Worm (Caenorhabditis elegans): Measurements from ENCODE around the gene C17C3.24.

DNA sequence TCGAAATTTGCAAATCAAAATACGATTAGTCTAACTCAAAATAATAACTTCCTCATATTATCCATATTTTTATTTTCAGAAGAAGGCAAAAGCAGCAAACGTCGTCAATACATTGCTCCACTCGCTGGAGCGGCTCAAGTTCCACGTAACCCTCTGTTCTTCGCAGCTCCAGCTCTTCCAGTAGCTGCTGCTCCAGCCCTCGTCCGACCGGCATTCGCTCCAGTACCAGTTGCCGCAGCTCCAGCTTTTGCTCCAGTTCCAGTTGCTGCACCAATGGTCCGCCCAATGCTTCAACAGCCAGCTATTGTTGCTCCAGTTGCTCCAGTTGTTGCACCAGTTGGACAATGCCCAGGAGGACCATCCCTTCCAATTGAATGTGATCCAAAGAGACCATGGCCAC lies 37.1 kb upstream of the C17C3.24 start:
- TF ChIP-seq F10E7.11 (tag; optimal IDR thresholded peaks at IDR 0.05) (no peak), ceh-91 (GFP tag; IDR thresholded peaks at IDR 0.05) (no peak), mel-28 (tag; optimal IDR thresholded peaks at IDR 0.05; ENCODE audit: borderline replicate concordance) (no peak), F39B2.1 (GFP tag; IDR thresholded peaks at IDR 0.05) (no peak), F52B5.7 (tag; optimal IDR thresholded peaks at IDR 0.05) (no peak), F49E8.2 (tag; optimal IDR thresholded peaks at IDR 0.05; ENCODE audit: insufficient read depth) (no peak), F33H1.4 (GFP tag; IDR thresholded peaks at IDR 0.05) (no peak), ztf-25 (GFP tag; IDR thresholded peaks at IDR 0.05) (no peak), nfya-1 (tag; optimal IDR thresholded peaks at IDR 0.05; ENCODE audit: borderline replicate concordance, insufficient read depth) (no peak), T26A5.8 (tag; optimal IDR thresholded peaks at IDR 0.05) (no peak)

Measured in whole organism, young adult.